Worm (Caenorhabditis elegans) whole organism, young adult: ENCODE results near the gene fmo-4.

Source experiments
- F23B12.7 ChIP-seq: sonication (generic microtip); optimal IDR thresholded peaks from 2 replicates; lab custom pipeline; 2017; ENCODE audit warnings: missing genetic modification characterization, mild to moderate bottlenecking, missing compliant biosample characterization, antibody characterized with exemption, moderate library complexity; ENCODE audit not compliant: insufficient read depth
- F33H1.4 ChIP-seq: fragments of 200-800 bp; sonication (Bioruptor generic); IDR thresholded peaks from 2 replicates; pipeline ENCODE4 v1.3.6; 2022; ENCODE audit warnings: missing genetic modification reagents, missing genetic modification characterization, missing compliant biosample characterization
- F37B4.10 ChIP-seq: fragments of 200-800 bp; sonication (Bioruptor generic); IDR thresholded peaks from 2 replicates; pipeline ENCODE4 v1.3.6; 2022; ENCODE audit warnings: missing genetic modification characterization, missing compliant biosample characterization
- F39B2.1 ChIP-seq: fragments of 200-800 bp; sonication (Bioruptor generic); IDR thresholded peaks from 2 replicates; pipeline ENCODE4 v1.3.6; 2022; ENCODE audit warnings: missing genetic modification reagents, missing genetic modification characterization, missing compliant biosample characterization
- F49E8.2 ChIP-seq: sonication (generic microtip); optimal IDR thresholded peaks from 3 replicates; lab custom pipeline; 2017; ENCODE audit warnings: missing genetic modification characterization, mild to moderate bottlenecking, missing compliant biosample characterization, antibody characterized with exemption, moderate library complexity; ENCODE audit not compliant: insufficient read depth
- F57C9.4 ChIP-seq: sonication (generic microtip); optimal IDR thresholded peaks from 2 replicates; lab custom pipeline; 2017; ENCODE audit warnings: mild to moderate bottlenecking, missing genetic modification characterization, missing compliant biosample characterization
- Y53G8AR.9 ChIP-seq: fragments of 200-800 bp; sonication (Bioruptor generic); conservative IDR thresholded peaks from 2 replicates; pipeline ENCODE4 v1.3.6; 2022; ENCODE audit warnings: missing genetic modification reagents, missing genetic modification characterization, missing compliant biosample characterization
- Y56A3A.18 ChIP-seq: fragments of 200-800 bp; sonication (Bioruptor generic); IDR thresholded peaks from 2 replicates; pipeline ENCODE4 v1.3.6; 2022; ENCODE audit warnings: missing genetic modification reagents, missing genetic modification characterization, missing compliant biosample characterization
- akir-1 ChIP-seq: fragments of 200-800 bp; sonication (Bioruptor generic); optimal IDR thresholded peaks from 2 replicates; lab custom pipeline; 2018; ENCODE audit warnings: mild to moderate bottlenecking, missing genetic modification characterization, moderate library complexity, missing compliant biosample characterization
- athp-1 ChIP-seq: sonication (generic microtip); optimal IDR thresholded peaks from 2 replicates; lab custom pipeline; 2017; ENCODE audit warnings: mild to moderate bottlenecking, missing genetic modification characterization, missing compliant biosample characterization
- attf-5 ChIP-seq: fragments of 200-800 bp; sonication (Bioruptor generic); optimal IDR thresholded peaks from 2 replicates; lab custom pipeline; 2018; ENCODE audit warnings: mild to moderate bottlenecking, missing genetic modification characterization, missing compliant biosample characterization
- attf-6 ChIP-seq: fragments of 200-800 bp; sonication (Bioruptor generic); IDR thresholded peaks from 2 replicates; pipeline ENCODE4 v1.3.6; 2022; ENCODE audit warnings: missing genetic modification reagents, missing genetic modification characterization, missing compliant biosample characterization
- ccch-3 ChIP-seq: fragments of 200-800 bp; sonication (Bioruptor generic); optimal IDR thresholded peaks from 2 replicates; lab custom pipeline; 2018; ENCODE audit warnings: mild to moderate bottlenecking, missing genetic modification characterization, missing compliant biosample characterization
- ceh-100 ChIP-seq: fragments of 200-800 bp; sonication (Bioruptor generic); IDR thresholded peaks from 2 replicates; pipeline ENCODE4 v1.3.6; 2022; ENCODE audit warnings: missing genetic modification reagents, missing genetic modification characterization, missing compliant biosample characterization
- ceh-58 ChIP-seq: fragments of 200-800 bp; sonication (Bioruptor generic); IDR thresholded peaks from 2 replicates; pipeline ENCODE4 v1.3.6; 2022; ENCODE audit warnings: missing genetic modification characterization, missing compliant biosample characterization
- ceh-91 ChIP-seq: fragments of 200-800 bp; sonication (Bioruptor generic); IDR thresholded peaks from 2 replicates; pipeline ENCODE4 v1.3.6; 2022; ENCODE audit warnings: missing genetic modification reagents, missing genetic modification characterization, missing compliant biosample characterization
- die-1 ChIP-seq: sonication (generic microtip); optimal IDR thresholded peaks from 2 replicates; lab custom pipeline; 2016; ENCODE audit warnings: missing genotype, mild to moderate bottlenecking, missing genetic modification characterization, missing compliant biosample characterization
- dox-1 ChIP-seq: fragments of 200-800 bp; sonication (Bioruptor generic); IDR thresholded peaks from 2 replicates; pipeline ENCODE4 v1.3.6; 2022; ENCODE audit warnings: missing genetic modification reagents, missing genetic modification characterization, missing compliant biosample characterization
- efl-1 ChIP-seq: fragments of 150-350 bp; optimal IDR thresholded peaks from 2 replicates; lab custom pipeline; 2014; ENCODE audit warnings: missing biosample characterization, missing genetic modification reagents, missing genetic modification characterization
- ekl-4 ChIP-seq: fragments of 200-800 bp; sonication (Bioruptor generic); IDR thresholded peaks from 2 replicates; pipeline ENCODE4 v1.3.6; 2022; ENCODE audit warnings: missing genetic modification reagents, missing genetic modification characterization, missing compliant biosample characterization
- ets-4 ChIP-seq: fragments of 200-800 bp; sonication (Bioruptor generic); optimal IDR thresholded peaks from 2 replicates; lab custom pipeline; 2018; ENCODE audit warnings: mild to moderate bottlenecking, missing genetic modification characterization, missing compliant biosample characterization
- fkh-3 ChIP-seq: sonication (generic microtip); optimal IDR thresholded peaks from 2 replicates; lab custom pipeline; 2016; ENCODE audit warnings: mild to moderate bottlenecking, missing genetic modification characterization, missing compliant biosample characterization
- hlh-12 ChIP-seq: sonication (generic microtip); optimal IDR thresholded peaks from 2 replicates; lab custom pipeline; 2016; ENCODE audit warnings: missing genetic modification characterization, missing compliant biosample characterization
- hmg-1.2 ChIP-seq: fragments of 200-800 bp; sonication (Bioruptor generic); IDR thresholded peaks from 2 replicates; pipeline ENCODE4 v1.3.6; 2022; ENCODE audit warnings: missing genetic modification reagents, missing genetic modification characterization, missing compliant biosample characterization
- hsf-1 ChIP-seq: fragments of 200-800 bp; sonication (Bioruptor generic); IDR thresholded peaks from 2 replicates; pipeline ENCODE4 v1.3.6; 2022; ENCODE audit warnings: missing genetic modification reagents, missing genetic modification characterization, missing compliant biosample characterization
- let-526 ChIP-seq: fragments of 200-800 bp; sonication (Bioruptor generic); IDR thresholded peaks from 2 replicates; pipeline ENCODE4 v1.3.6; 2022; ENCODE audit warnings: missing genetic modification reagents, missing genetic modification characterization, missing compliant biosample characterization
- let-607 ChIP-seq, 2 experiments: fragments of 200-800 bp in 1 of 2; sonication (Bioruptor generic) in 1 of 2; sonication (generic microtip) in 1 of 2; optimal IDR thresholded peaks; 2 replicates each; lab custom pipeline; 2016 to 2018; ENCODE audit warnings: mild to moderate bottlenecking in 2 of 2, missing compliant biosample characterization in 2 of 2, missing genetic modification characterization in 2 of 2, moderate library complexity in 2 of 2, missing genotype in 1 of 2
- lin-40 ChIP-seq: sonication (generic microtip); optimal IDR thresholded peaks from 2 replicates; lab custom pipeline; 2016; ENCODE audit warnings: missing genetic modification characterization, mild to moderate bottlenecking, missing compliant biosample characterization, missing genotype, missing genetic modification reagents
- lir-1 ChIP-seq: fragments of 200-800 bp; sonication (Bioruptor generic); conservative IDR thresholded peaks from 2 replicates; pipeline ENCODE4 v1.3.6; 2022; ENCODE audit warnings: missing genetic modification reagents, missing genetic modification characterization, missing compliant biosample characterization
- lsl-1 ChIP-seq: fragments of 200-800 bp; sonication (Bioruptor generic); optimal IDR thresholded peaks from 2 replicates; lab custom pipeline; 2018; ENCODE audit warnings: mild to moderate bottlenecking, missing genetic modification characterization, moderate library complexity, missing compliant biosample characterization
- lsy-27 ChIP-seq: sonication (generic microtip); optimal IDR thresholded peaks from 2 replicates; lab custom pipeline; 2017; ENCODE audit warnings: missing genetic modification characterization, mild to moderate bottlenecking, missing compliant biosample characterization, antibody characterized with exemption, missing genotype, borderline replicate concordance; ENCODE audit not compliant: insufficient read depth
- madf-10 ChIP-seq: sonication (generic microtip); optimal IDR thresholded peaks from 2 replicates; lab custom pipeline; 2016; ENCODE audit warnings: mild to moderate bottlenecking, missing genetic modification characterization, missing compliant biosample characterization
- madf-3 ChIP-seq: fragments of 200-800 bp; sonication (Bioruptor generic); IDR thresholded peaks from 2 replicates; pipeline ENCODE4 v1.3.6; 2022; ENCODE audit warnings: missing genetic modification reagents, missing genetic modification characterization, missing compliant biosample characterization
- mcd-1 ChIP-seq: fragments of 200-800 bp; sonication (Bioruptor generic); IDR thresholded peaks from 2 replicates; pipeline ENCODE4 v1.3.6; 2022; ENCODE audit warnings: missing genetic modification reagents, missing genetic modification characterization, missing compliant biosample characterization
- mxl-1 ChIP-seq: sonication (generic microtip); optimal IDR thresholded peaks from 2 replicates; lab custom pipeline; 2016; ENCODE audit warnings: missing genetic modification characterization, missing compliant biosample characterization
- nfya-2 ChIP-seq: fragments of 200-800 bp; sonication (Bioruptor generic); IDR thresholded peaks from 2 replicates; pipeline ENCODE4 v1.3.6; 2022; ENCODE audit warnings: missing genetic modification reagents, missing genetic modification characterization, missing compliant biosample characterization
- nfyb-1 ChIP-seq: fragments of 200-800 bp; sonication (Bioruptor generic); IDR thresholded peaks from 2 replicates; pipeline ENCODE4 v1.3.6; 2022; ENCODE audit warnings: missing genetic modification reagents, missing genetic modification characterization, missing compliant biosample characterization
- pbrm-1 ChIP-seq: fragments of 200-800 bp; sonication (Bioruptor generic); IDR thresholded peaks from 2 replicates; pipeline ENCODE4 v1.3.6; 2022; ENCODE audit warnings: missing genetic modification reagents, missing genetic modification characterization, missing compliant biosample characterization
- pha-4 ChIP-seq: fragments of 150-350 bp; sonication (generic microtip); optimal IDR thresholded peaks from 2 replicates; lab custom pipeline; 2014; ENCODE audit warnings: missing biosample characterization, missing genetic modification reagents, missing genetic modification characterization
- rcor-1 ChIP-seq: fragments of 200-800 bp; sonication (Bioruptor generic); IDR thresholded peaks from 2 replicates; pipeline ENCODE4 v1.3.6; 2022; ENCODE audit warnings: missing genetic modification reagents, missing genetic modification characterization, missing compliant biosample characterization
- rec-8 ChIP-seq, 2 experiments: sonication (generic microtip); optimal IDR thresholded peaks; 2 replicates each; lab custom pipeline; 2016; ENCODE audit warnings: mild to moderate bottlenecking in 2 of 2, missing genetic modification characterization in 2 of 2, missing genetic modification reagents in 2 of 2, missing genotype in 2 of 2, missing biosample characterization in 1 of 2, missing compliant biosample characterization in 1 of 2, moderate library complexity in 1 of 2
- snpc-4 ChIP-seq, 5 experiments: fragments of 150-350 bp in 1 of 5; sonication (generic microtip) in 4 of 5; optimal IDR thresholded peaks; 2 replicates each; lab custom pipeline; 2014 to 2018; ENCODE audit warnings: missing genetic modification characterization in 5 of 5, missing biosample characterization in 3 of 5, antibody characterized with exemption in 2 of 5, mild to moderate bottlenecking in 2 of 5, missing compliant biosample characterization in 2 of 5, missing genotype in 2 of 5, moderate library complexity in 2 of 5, missing genetic modification reagents in 1 of 5
- tbp1 ChIP-seq: fragments of 200-800 bp; sonication (Bioruptor generic); optimal IDR thresholded peaks from 2 replicates; lab custom pipeline; 2018; ENCODE audit warnings: mild to moderate bottlenecking, missing genetic modification characterization, missing compliant biosample characterization
- zfh-2 ChIP-seq: fragments of 200-800 bp; sonication (Bioruptor generic); conservative IDR thresholded peaks from 2 replicates; pipeline ENCODE4 v1.3.6; 2022; ENCODE audit warnings: missing genetic modification reagents, missing genetic modification characterization, missing compliant biosample characterization
- ztf-25 ChIP-seq: fragments of 200-800 bp; sonication (Bioruptor generic); IDR thresholded peaks from 2 replicates; pipeline ENCODE4 v1.3.6; 2022; ENCODE audit warnings: missing genetic modification reagents, missing genetic modification characterization, missing compliant biosample characterization

Gene fmo-4

DNA sequence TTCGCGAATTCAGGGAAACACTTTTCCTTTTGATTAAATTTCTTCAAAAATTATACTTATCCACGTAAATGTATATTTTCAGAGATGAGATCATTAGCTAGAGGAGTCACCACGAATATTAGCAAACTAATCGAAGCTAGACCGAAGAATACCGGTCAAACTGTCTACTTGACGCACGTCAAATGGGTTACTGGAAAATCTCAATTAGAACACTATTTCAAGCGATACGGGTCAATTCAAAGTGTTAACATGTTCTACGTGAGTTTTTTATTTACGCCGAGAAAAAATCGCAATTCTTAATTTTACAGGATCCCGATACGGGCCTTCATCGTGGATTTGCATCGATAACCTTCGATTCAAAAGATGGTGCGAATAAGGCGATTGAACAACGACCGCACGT is 40.7 kb downstream of the fmo-4 start, which contains the start of gene slrp-1:
Gene slrp-1, plus strand, starts transcription at position 83 of the 400 bp plus-strand sequence.
- no peak for TF ChIP-seq fkh-3 (tag; lab: Kevin White, UChicago)
- 0 out of 2 replicates have a peak, but pooled peaks have one; percentile 15 for TF ChIP-seq lir-1 (GFP tag; lab: Robert Waterston, UW)
- TF ChIP-seq tbp1, result no peak
- TF ChIP-seq lsy-27 (tag; lab: Kevin White, UChicago), result no peak
- TF ChIP-seq mxl-1 (tag; lab: Kevin White, UChicago), result no peak
- peak; percentile 16; the same call in 1 of the 2 replicates for TF ChIP-seq dox-1
- no peak for TF ChIP-seq lin-40
- 0 out of 2 replicates have a peak, but pooled peaks have one; percentile 21 for TF ChIP-seq ekl-4
- no peak for TF ChIP-seq nfyb-1 (GFP tag; lab: Robert Waterston, UW)
- TF ChIP-seq hlh-12 (tag; lab: Kevin White, UChicago), result no peak
- TF ChIP-seq ceh-91 (GFP tag; lab: Robert Waterston, UW), result no peak
- TF ChIP-seq, all 124 proteins: peak for 3

DNA sequence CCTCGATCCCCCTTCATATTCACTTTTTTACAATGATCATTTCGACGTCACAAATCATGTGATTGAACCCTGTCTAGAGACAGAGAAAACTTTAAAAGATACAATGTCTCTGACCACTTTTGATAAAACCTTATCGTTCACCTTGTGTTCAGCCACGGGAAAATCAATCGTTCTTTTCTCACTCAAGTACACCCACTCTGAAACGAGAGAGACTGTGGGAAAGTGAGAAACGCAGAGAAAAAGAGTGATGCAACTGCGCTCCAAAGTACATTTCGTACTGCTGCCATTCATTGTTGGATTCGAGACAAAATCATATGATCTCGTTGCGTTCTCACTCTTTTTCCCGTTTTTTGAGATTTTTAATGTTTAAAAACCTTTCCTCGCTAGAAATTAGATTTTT is 41.3 kb downstream of the fmo-4 start:
- TF ChIP-seq madf-3 (GFP tag; lab: Robert Waterston, UW) (0 out of 2 replicates have a peak, but pooled peaks have one; percentile 68), Y53G8AR.9 (GFP tag; lab: Robert Waterston, UW) (peak; percentile 61; the same call in 1 of the 2 replicates), lsl-1 (GFP tag; lab: Kevin White, UChicago) (peak; percentile 29), akir-1 (GFP tag; lab: Kevin White, UChicago) (no peak), F23B12.7 (tag; lab: Kevin White, UChicago) (peak; percentile 13), tbp1 (peak; percentile 68), die-1 (tag; lab: Kevin White, UChicago) (no peak), attf-6 (GFP tag; lab: Robert Waterston, UW) (no peak), madf-10 (tag; lab: Kevin White, UChicago) (peak; percentile 74), lin-40 (peak; percentile 91), let-607 (tag; optimal IDR thresholded peaks at IDR 0.05; lab: Kevin White, UChicago) (peak in 1 of 2 experiments; percentile 83), Y56A3A.18 (GFP tag; lab: Robert Waterston, UW) (0 out of 2 replicates have a peak, but pooled peaks have one; percentile 67), attf-5 (GFP tag; lab: Kevin White, UChicago) (peak; percentile 92), let-526 (GFP tag; lab: Robert Waterston, UW) (peak; percentile 71), rcor-1 (GFP tag; lab: Robert Waterston, UW) (peak; percentile 86), nfya-2 (GFP tag; lab: Robert Waterston, UW) (no peak), F49E8.2 (no peak), snpc-4 (GFP tag; optimal IDR thresholded peaks at IDR 0.05; lab: Kevin White, UChicago) (peak; percentile 19), snpc-4 (tag; optimal IDR thresholded peaks at IDR 0.05; lab: Kevin White, UChicago) (peak in 2 of 4 experiments; percentile 70 to 71), hmg-1.2 (GFP tag; lab: Robert Waterston, UW) (peak; percentile 99), F37B4.10 (GFP tag; lab: Robert Waterston, UW) (no peak), ceh-100 (GFP tag; lab: Robert Waterston, UW) (0 out of 2 replicates have a peak, but pooled peaks have one; percentile 22), hsf-1 (GFP tag; lab: Robert Waterston, UW) (peak; percentile 9; the same call in 1 of the 2 replicates), F33H1.4 (GFP tag; lab: Robert Waterston, UW) (peak; percentile 22; the same call in 1 of the 2 replicates), F57C9.4 (tag; lab: Kevin White, UChicago) (no peak), athp-1 (tag; lab: Kevin White, UChicago) (peak; percentile 86), ceh-58 (GFP tag; lab: Robert Waterston, UW) (no peak), mcd-1 (GFP tag; lab: Robert Waterston, UW) (peak; percentile 96), pha-4 (tag; lab: Kevin White, UChicago) (peak; percentile 18), ets-4 (GFP tag; lab: Kevin White, UChicago) (peak; percentile 68), dox-1 (peak; percentile 83), rec-8 (tag; optimal IDR thresholded peaks at IDR 0.05; lab: Kevin White, UChicago) (no peak), zfh-2 (GFP tag; lab: Robert Waterston, UW) (no peak; the same call in 1 of the 2 replicates), ccch-3 (GFP tag; lab: Kevin White, UChicago) (no peak), F39B2.1 (no peak), pbrm-1 (GFP tag; lab: Robert Waterston, UW) (peak; percentile 75), ztf-25 (no peak), efl-1 (no peak)
